Fruit fly (Drosophila melanogaster): ENCODE data around the gene CG11858.

- no peak for TF ChIP-seq CG8159 (tag; optimal IDR thresholded peaks at IDR 0.05)
- no peak for TF ChIP-seq EcR (GFP tag; optimal IDR thresholded peaks at IDR 0.05)
- no peak for TF ChIP-seq CG9948 (tag; optimal IDR thresholded peaks at IDR 0.05)
- TF ChIP-seq CG13204 (GFP tag; optimal IDR thresholded peaks at IDR 0.05): no peak
- no peak for TF ChIP-seq CG4496 (GFP tag; IDR thresholded peaks at IDR 0.05)
Observed at dm6 chr3R:25287128-25287527, 24.6 kb downstream of the CG11858 start, which contains the start of gene CG13658.
